Worm (Caenorhabditis elegans): ENCODE results near the gene gst-12.
"Not testable (repeated sequence)": the region's sequence is repeated elsewhere in the genome, so short reads cannot be mapped to it uniquely, and the experiment has no call there.

gst-12 gene

DNA sequence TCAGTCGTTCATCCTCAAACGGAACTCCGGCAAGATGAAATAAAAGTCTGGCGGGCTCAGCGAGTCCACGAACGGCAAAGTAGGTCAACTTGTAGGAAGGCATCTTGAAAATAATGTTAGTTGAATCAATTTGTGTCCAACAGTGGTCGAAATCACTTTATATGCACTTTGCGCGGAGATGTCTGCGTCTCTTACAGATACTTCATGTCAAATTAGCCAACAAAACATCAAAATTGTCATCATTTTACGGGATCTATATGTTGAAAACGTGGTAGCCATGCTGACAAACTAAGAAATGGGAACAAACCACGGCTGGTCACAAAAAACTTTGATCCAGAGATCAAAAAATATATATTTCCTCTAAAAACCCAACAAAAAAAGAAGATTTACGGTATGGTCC, at the start of gene gst-12:
gst-12 (minus strand) TSS at position 254 of the 400 bp plus-strand sequence.
- TF ChIP-seq him-1 (tag; optimal IDR thresholded peaks at IDR 0.05) (no peak), W03F9.2 (tag; optimal IDR thresholded peaks at IDR 0.05) (no peak), dao-5 (tag; optimal IDR thresholded peaks at IDR 0.05) (no peak)

DNA sequence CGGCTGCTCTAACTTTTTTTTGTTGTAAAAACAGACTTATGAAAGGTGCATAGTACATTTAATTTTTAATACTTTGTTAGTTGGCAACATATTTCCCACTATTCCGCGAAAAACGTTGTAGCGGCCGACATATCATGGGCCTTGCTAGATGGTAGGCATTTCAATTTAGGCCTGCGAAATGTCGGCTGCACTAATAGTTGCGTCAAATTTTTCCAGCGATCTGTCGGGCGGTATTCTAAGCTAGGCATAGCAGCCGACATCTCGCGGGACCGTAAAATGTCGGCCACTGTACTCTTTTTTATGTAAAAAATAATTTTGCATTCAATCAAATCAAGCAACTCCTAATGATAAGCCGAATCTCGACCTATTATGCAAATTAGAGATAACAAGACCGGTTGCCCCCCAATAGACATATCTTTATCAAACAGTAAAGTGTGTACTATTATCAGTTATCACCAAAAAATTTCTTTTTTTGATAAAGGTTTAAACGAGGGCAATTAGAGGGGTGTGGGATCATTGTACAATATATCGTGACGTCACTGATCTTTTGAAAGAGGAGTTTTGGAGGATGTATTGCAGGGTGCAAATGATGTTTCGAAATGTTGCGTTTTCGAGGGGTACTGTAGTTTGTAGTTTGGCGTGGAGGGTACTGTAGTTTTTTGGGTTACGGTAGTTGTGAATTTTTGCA, 47.3 kb upstream of the gst-12 start:
- TF ChIP-seq dao-5 (tag; optimal IDR thresholded peaks at IDR 0.05) (no peak), him-1 (tag; optimal IDR thresholded peaks at IDR 0.05) (no peak), W03F9.2 (tag; optimal IDR thresholded peaks at IDR 0.05) (no peak)

DNA sequence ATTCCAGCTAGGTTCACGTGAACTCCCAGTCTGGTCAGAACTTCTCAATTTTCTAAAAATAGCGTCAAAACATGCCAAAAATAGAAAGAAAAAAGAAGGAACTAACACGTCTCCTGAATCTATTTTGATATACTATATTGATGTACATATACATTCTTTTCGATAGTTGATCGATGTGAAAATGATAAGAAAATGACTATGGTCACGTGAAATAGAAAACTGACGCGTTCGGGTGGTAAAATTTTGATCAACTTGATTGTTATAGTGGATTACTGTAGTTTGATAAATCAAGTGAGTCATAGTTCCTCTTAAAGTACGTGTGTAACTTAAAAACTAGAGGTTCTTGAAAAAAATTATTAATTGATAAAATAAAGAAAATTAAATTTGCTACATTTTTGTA, 46.6 kb upstream of the gst-12 start:
- TF ChIP-seq him-1 (tag; optimal IDR thresholded peaks at IDR 0.05) (no peak), W03F9.2 (tag; optimal IDR thresholded peaks at IDR 0.05) (no peak), dao-5 (tag; optimal IDR thresholded peaks at IDR 0.05) (no peak)

DNA sequence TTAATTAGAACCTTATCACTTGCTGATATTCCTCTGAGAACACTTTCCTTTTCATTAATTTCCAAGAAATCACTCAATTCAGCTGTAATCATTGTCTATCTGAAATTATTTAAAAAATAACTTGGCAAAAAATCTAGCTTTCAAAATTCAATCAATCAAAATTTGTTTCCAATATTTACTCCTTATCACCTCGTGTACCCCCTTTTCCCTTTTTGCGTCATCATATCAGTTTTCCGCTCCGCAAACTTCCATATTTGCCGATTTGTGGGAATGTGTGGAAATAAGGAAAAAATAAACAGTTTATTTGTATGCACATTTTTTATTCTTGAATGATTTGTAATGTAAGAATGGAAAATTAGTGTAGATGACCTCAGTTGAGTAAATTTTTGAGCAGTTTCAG, 44.1 kb upstream of the gst-12 start, which contains the start of gene C31C9.6:
C31C9.6 (minus strand) TSS at position 101 of the 400 bp plus-strand sequence.
- TF ChIP-seq him-1, W03F9.2, dao-5 (tag; optimal IDR thresholded peaks at IDR 0.05): not testable (repeated sequence)

DNA sequence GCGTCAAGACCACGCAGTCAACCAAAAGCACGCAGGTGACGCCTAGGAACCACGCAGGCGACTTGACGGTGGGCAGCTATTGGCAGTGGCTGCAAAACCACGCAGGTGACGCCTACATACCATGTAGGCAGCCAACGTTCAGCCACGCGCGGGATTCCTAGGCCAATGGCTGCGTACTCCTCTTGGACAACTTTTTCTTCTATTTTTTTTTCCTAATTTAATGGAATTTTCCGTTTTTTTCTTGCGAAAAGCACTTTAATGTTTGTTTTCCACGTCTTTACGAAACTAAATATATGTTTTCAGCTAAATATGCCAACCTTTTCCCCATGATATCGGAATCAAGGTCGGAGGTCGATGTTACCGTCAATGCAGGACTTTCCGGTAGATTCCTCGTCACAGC, 36.9 kb upstream of the gst-12 start, which contains the start of gene C31C9.9:
C31C9.9 (plus strand) TSS at position 301 of the 400 bp plus-strand sequence.
- TF ChIP-seq him-1, W03F9.2, dao-5 (tag; optimal IDR thresholded peaks at IDR 0.05): not testable (repeated sequence)

DNA sequence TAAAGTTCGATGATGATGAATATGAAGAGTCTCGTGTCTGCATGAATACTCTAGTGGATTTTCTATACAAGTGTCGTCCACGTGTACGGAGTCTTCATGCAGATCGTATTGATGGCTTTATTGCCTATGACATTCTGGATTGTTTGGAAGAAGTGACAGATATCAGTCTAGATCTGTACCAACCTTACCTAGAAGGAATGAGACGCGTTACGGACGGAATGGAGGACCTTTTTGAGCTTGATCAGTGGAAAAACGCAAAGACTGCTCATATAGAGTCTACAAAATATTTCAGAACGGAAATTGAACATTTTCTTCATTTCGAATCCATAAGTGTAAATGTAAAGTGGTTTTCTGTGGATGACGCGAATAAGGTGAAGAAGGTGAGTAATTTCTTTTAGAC, 30.4 kb upstream of the gst-12 start, which contains the start of gene fbxa-169:
fbxa-169 (plus strand) TSS at position 301 of the 400 bp plus-strand sequence.
- TF ChIP-seq dao-5 (tag; optimal IDR thresholded peaks at IDR 0.05) = no peak

DNA sequence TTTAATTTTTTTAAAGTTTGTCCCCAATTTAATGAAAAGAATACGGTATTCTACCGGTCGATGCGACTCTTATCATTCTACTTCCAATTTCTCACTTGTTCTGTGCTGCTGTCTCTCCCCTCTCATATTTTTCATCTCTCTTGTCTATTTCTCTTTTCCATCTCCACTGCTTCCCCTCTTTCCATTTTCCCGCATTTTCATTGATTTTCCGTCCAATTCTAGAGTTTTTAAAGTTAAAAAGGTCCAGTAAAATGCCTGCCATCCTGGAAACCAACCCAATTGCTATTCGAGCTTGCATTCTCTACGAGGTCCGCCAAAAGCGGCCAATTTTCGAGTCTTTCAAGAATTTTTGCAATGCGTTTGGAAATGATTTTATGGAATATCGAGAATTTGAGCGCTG, 23.4 kb upstream of the gst-12 start, which contains the start of gene fbxa-167:
fbxa-167 (plus strand) TSS at position 179 of the 400 bp plus-strand sequence.
- TF ChIP-seq him-1 (tag; optimal IDR thresholded peaks at IDR 0.05) (no peak), W03F9.2 (tag; optimal IDR thresholded peaks at IDR 0.05) (no peak), dao-5 (tag; optimal IDR thresholded peaks at IDR 0.05) (no peak)

DNA sequence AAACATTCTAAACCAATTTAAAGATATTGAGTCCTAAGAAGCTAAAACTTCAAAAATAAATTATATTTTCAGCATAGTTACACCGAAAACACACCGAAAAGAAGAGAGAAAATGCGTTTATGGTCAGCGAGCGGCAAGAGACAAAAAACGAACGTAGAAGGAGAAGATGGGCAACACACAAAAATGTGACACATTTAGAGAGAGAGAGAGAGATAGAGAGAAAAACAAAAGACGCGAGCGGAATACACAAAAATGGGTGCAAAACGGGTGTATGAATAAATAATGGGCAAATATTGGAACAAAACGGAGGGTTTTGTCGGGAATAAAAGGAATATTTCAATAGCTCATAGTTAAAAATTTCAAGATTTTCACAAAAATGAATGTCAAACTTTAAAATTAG, 22.3 kb upstream of the gst-12 start:
- TF ChIP-seq him-1 (tag; optimal IDR thresholded peaks at IDR 0.05) (no peak), dao-5 (tag; optimal IDR thresholded peaks at IDR 0.05) (no peak), W03F9.2 (tag; optimal IDR thresholded peaks at IDR 0.05) (no peak)

DNA sequence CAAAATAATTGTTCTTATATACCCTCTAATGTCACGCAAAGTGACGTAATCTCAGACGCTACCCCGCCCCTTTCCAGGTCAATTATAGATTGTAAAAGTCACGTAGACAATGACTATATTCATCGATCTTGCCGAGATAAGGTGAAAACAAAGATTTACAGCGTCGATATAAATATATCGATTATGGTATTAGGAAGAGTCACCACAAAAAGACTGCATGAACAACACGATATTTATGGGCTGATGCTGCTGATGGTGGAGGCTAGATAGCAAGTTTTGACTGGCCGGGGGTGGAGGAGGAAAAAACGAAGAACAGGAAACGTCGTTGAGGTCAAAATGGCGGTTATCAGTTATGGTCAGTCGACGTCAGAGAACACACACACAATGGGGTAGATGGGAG, 20.7 kb upstream of the gst-12 start:
- no peak for TF ChIP-seq W03F9.2 (tag; optimal IDR thresholded peaks at IDR 0.05)
- no peak for TF ChIP-seq dao-5 (tag; optimal IDR thresholded peaks at IDR 0.05)
- TF ChIP-seq him-1 (tag; optimal IDR thresholded peaks at IDR 0.05) = no peak

DNA sequence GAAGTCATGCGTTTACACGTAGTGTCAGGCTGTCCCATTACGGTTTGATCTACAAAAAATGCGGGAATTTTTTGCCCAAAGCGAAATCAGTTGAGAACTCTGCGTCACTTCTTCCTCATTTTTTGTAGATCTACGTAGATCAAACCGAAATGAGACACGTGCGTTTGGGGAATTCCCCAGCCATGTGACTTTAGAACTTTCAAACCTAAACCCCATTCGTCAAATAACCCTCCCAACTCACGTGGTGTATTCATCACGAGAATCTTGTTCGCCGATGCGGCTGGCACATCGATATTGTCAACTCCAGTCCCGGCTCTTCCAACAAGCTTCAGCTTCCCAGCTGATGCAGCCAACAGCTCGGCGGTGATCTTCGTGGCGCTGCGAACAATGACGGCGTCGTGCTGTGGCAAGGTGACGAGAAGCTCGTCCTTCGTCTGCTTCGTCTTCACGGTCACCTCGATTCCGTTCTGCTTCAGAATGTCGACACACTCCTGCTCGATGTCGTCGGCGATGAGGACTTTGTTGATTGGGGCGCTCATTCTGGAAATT, 20.2 kb upstream of the gst-12 start, which contains the start of gene phdh-1:
phdh-1 (minus strand) TSS at position 540 of the 549 bp plus-strand sequence.
- TF ChIP-seq dao-5 (tag; optimal IDR thresholded peaks at IDR 0.05) (no peak), W03F9.2 (tag; optimal IDR thresholded peaks at IDR 0.05) (no peak), him-1 (tag; optimal IDR thresholded peaks at IDR 0.05) (no peak)

DNA sequence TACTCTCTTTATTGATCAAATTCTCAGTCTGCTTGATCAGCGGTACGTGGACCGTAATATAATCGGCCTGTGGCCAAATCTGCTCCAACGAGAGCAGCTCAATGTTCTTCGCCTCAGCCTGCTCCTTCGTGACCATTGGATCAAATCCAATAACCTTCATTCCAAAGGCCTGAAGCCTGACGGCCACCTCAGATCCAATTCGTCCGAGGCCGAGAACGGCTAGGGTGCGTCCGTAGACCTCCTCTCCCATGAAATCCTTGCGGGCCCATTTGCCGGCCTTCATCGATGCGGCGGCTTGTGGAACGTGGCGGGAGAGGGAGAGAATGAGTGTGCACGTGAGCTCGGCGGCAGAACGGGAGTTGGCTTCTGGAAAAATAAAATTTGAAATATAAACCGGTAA, 19.6 kb upstream of the gst-12 start:
- no peak for TF ChIP-seq W03F9.2 (tag; optimal IDR thresholded peaks at IDR 0.05)
- no peak for TF ChIP-seq dao-5 (tag; optimal IDR thresholded peaks at IDR 0.05)

DNA sequence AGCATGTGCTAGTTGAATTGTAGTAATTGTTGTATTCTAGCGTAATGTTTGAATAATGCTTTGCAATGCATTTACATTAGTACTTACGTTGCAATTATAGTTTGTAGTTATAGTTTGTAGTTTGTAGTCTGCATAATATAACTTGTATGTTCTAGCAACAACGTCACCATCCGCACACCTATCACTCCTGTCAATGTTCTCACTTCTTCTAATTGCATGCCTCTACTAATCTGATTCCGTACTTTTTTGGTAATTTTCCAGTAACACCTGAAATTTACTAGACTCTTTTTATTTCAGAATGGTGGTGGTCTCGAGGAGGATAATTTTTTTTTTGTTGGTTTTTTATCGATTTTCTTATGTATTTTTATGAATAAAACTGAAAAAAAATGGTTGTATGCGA, 18.7 kb upstream of the gst-12 start:
- TF ChIP-seq W03F9.2 (tag; optimal IDR thresholded peaks at IDR 0.05) (no peak), dao-5 (tag; optimal IDR thresholded peaks at IDR 0.05) (no peak), him-1 (tag; optimal IDR thresholded peaks at IDR 0.05) (no peak)

DNA sequence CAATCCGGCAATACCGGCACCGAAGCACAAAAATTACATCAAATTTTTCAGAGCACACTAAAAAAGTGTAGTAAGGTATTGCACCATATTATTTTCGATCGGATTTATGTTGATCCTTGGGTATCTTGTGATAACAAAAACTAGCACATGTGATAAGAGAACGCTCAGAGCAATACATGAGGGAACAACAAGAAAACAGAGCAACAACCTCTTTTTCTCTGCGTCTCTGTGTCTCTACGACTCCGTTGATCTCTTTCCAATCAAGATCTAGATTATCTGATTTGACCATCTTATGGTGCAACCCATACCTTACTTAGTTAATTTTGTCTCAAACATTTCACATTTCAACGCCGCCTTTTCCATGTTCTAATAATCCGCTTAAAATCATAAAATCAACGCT, 14.4 kb upstream of the gst-12 start, which contains the start of gene tag-10:
tag-10 (plus strand) TSS at position 347 of the 400 bp plus-strand sequence.
- TF ChIP-seq him-1 (tag; optimal IDR thresholded peaks at IDR 0.05) (no peak), W03F9.2 (tag; optimal IDR thresholded peaks at IDR 0.05) (no peak), dao-5 (tag; optimal IDR thresholded peaks at IDR 0.05) (no peak)

DNA sequence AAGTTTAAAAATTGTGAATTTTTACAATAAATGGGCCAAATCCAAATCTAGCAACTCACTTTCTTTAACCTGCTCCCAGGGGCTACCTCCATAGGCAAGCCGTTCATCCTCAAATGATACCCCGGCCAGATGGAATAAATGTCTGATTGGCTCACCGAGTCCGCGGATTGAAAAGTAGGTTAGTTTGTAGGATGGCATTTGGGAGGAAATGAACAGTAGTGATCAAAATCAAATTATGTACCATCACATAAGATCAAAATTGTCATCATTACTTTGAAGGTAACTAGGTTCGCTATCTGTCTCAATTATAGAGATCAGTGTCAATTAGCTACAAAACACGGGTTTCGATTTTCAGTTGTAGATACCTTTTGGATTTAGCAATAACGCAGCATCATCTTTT, 12.8 kb upstream of the gst-12 start, which contains the start of the genes gst-17 and gst-18:
gst-17 (minus strand) TSS at position 101 of the 400 bp plus-strand sequence.
gst-18 (minus strand) TSS at position 198 of the 400 bp plus-strand sequence.
- TF ChIP-seq dao-5 (tag; optimal IDR thresholded peaks at IDR 0.05) = no peak
- TF ChIP-seq W03F9.2 (tag; optimal IDR thresholded peaks at IDR 0.05) = no peak
- no peak for TF ChIP-seq him-1 (tag; optimal IDR thresholded peaks at IDR 0.05)
